Fruit fly (Drosophila melanogaster) whole organism: ENCODE results near the gene CG18731.

Experiments used
- CG8478 ChIP-seq: fragments of >200 bp; optimal IDR thresholded peaks from 2 replicates; lab custom pipeline; 2018; ENCODE audit warnings: inconsistent platforms
- EcR ChIP-seq, 2 experiments: fragments of >200 bp; optimal IDR thresholded peaks; 2 replicates each; lab custom pipeline; 2017; ENCODE audit warnings: missing biosample characterization in 2 of 2, missing genetic modification characterization in 2 of 2, missing genetic modification reagents in 2 of 2
- psq ChIP-seq: fragments of >200 bp; optimal IDR thresholded peaks from 2 replicates; lab custom pipeline; 2017
- usp ChIP-seq: fragments of >200 bp; optimal IDR thresholded peaks from 2 replicates; lab custom pipeline; 2017; ENCODE audit warnings: missing biosample characterization, missing genetic modification characterization, mixed read lengths

DNA sequence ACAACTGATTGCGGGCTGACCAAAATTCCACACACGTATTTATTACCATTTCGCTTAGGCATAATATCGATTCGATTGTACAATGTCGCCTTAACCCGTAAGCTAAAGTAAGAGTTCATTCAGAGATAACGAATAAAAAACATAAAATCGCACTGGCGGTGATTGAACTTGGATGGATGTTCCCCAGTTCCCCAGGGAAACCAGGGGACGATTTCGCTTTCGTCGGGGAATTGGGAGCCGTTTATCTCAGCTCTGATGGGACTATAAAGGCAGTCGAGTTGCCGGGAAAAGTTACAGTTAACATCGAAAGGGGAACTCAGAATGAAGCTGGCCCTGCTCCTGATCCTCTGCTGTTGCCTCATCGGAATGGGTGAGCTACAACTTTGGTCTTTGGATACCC lies 2.6 kb upstream of the CG18731 start, which contains the start of gene CG34296:
- no peak for TF ChIP-seq CG8478 (lab: Kevin White, UChicago)
- TF ChIP-seq EcR (GFP tag; optimal IDR thresholded peaks at IDR 0.05; lab: Kevin White, UChicago): no peak
- TF ChIP-seq usp (GFP tag; lab: Kevin White, UChicago): no peak
- no peak for TF ChIP-seq psq (lab: Kevin White, UChicago)
